Fruit fly (Drosophila melanogaster) whole organism, embryonic: Measurements from ENCODE around the gene numb.

Experiments used
- Asciz ChIP-seq: fragments of 200-800 bp; sonication (Bioruptor generic); optimal IDR thresholded peaks from 2 replicates; lab custom pipeline; 2017; ENCODE audit warnings: missing biosample characterization, mild to moderate bottlenecking, missing genetic modification characterization, missing genetic modification reagents
- BEAF-32 ChIP-seq: fragments of 200-800 bp; sonication (Bioruptor generic); optimal IDR thresholded peaks from 3 replicates; lab custom pipeline; 2017; ENCODE audit warnings: missing biosample characterization, missing genetic modification characterization, mild to moderate bottlenecking, moderate library complexity, missing genetic modification reagents
- Bdp1 ChIP-seq: fragments of 200-800 bp; sonication (Bioruptor generic); optimal IDR thresholded peaks from 3 replicates; lab custom pipeline; 2016; ENCODE audit warnings: missing biosample characterization, missing genetic modification characterization
- CG10274 ChIP-seq: fragments of 200-800 bp; sonication (Bioruptor generic); optimal IDR thresholded peaks from 3 replicates; lab custom pipeline; 2017; ENCODE audit warnings: missing biosample characterization, mild to moderate bottlenecking, missing genetic modification characterization
- CG11093 ChIP-seq: fragments of 200-800 bp; sonication (Bioruptor generic); IDR thresholded peaks from 3 replicates; pipeline ENCODE4 v1.3.6; 2022; ENCODE audit warnings: missing biosample characterization, missing genetic modification characterization
- CG11504 ChIP-seq: fragments of 200-800 bp; sonication (Bioruptor generic); optimal IDR thresholded peaks from 3 replicates; lab custom pipeline; 2019; ENCODE audit warnings: missing biosample characterization, mild to moderate bottlenecking, missing genetic modification characterization, moderate library complexity
- CG11695 ChIP-seq: fragments of 200-800 bp; sonication (Bioruptor generic); IDR thresholded peaks from 3 replicates; pipeline ENCODE4 v1.3.6; 2022; ENCODE audit warnings: missing biosample characterization, missing genetic modification characterization
- CG12071 ChIP-seq: fragments of 200-800 bp; sonication (Bioruptor generic); optimal IDR thresholded peaks from 3 replicates; lab custom pipeline; 2018; ENCODE audit warnings: missing biosample characterization, mild to moderate bottlenecking, missing genetic modification characterization
- CG14441 ChIP-seq: fragments of 200-800 bp; sonication (Bioruptor generic); IDR thresholded peaks from 2 replicates; pipeline ENCODE4 v1.3.6; 2022; ENCODE audit warnings: missing biosample characterization, missing genetic modification characterization
- CG14965 ChIP-seq: fragments of 200-800 bp; sonication (Bioruptor generic); optimal IDR thresholded peaks from 2 replicates; lab custom pipeline; 2016; ENCODE audit warnings: missing biosample characterization, missing genetic modification characterization, borderline replicate concordance
- CG17568 ChIP-seq: fragments of 200-800 bp; sonication (Bioruptor generic); optimal IDR thresholded peaks from 2 replicates; lab custom pipeline; 2018; ENCODE audit warnings: missing biosample characterization, mild to moderate bottlenecking, missing genetic modification characterization, moderate library complexity
- CG17802 ChIP-seq: fragments of 200-800 bp; sonication (Bioruptor generic); optimal IDR thresholded peaks from 2 replicates; lab custom pipeline; 2018; ENCODE audit warnings: missing biosample characterization, mild to moderate bottlenecking, missing genetic modification characterization, moderate library complexity
- CG17912 ChIP-seq: fragments of 200-800 bp; sonication (Bioruptor generic); optimal IDR thresholded peaks from 2 replicates; lab custom pipeline; 2018; ENCODE audit warnings: missing biosample characterization, mild to moderate bottlenecking, missing genetic modification characterization
- CG3281 ChIP-seq: fragments of 200-800 bp; sonication (Bioruptor generic); optimal IDR thresholded peaks from 3 replicates; lab custom pipeline; 2017; ENCODE audit warnings: missing biosample characterization, mild to moderate bottlenecking, missing genetic modification characterization
- CG4617 ChIP-seq: fragments of 200-800 bp; sonication (Bioruptor generic); optimal IDR thresholded peaks from 3 replicates; lab custom pipeline; 2016; ENCODE audit warnings: missing biosample characterization, missing genetic modification characterization, borderline replicate concordance
- CG7928 ChIP-seq: fragments of 200-800 bp; sonication (Bioruptor generic); optimal IDR thresholded peaks from 2 replicates; lab custom pipeline; 2017; ENCODE audit warnings: missing biosample characterization, mild to moderate bottlenecking, missing genetic modification characterization
- CG7987 ChIP-seq: fragments of 200-800 bp; sonication (Bioruptor generic); optimal IDR thresholded peaks from 2 replicates; lab custom pipeline; 2018; ENCODE audit warnings: missing biosample characterization, mild to moderate bottlenecking, missing genetic modification characterization, moderate library complexity
- CG8290 ChIP-seq, 3 experiments: fragments of 200-800 bp; sonication (Bioruptor generic); optimal IDR thresholded peaks; 2 replicates each; lab custom pipeline; 2016 to 2019; ENCODE audit warnings: missing biosample characterization in 3 of 3, missing genetic modification characterization in 3 of 3, mild to moderate bottlenecking in 2 of 3, moderate library complexity in 1 of 3
- CG8924 ChIP-seq: fragments of 200-800 bp; optimal IDR thresholded peaks from 3 replicates; lab custom pipeline; 2019; ENCODE audit warnings: missing biosample characterization, mild to moderate bottlenecking, missing genetic modification characterization, moderate library complexity
- CG9817 ChIP-seq: fragments of 200-800 bp; sonication (Bioruptor generic); optimal IDR thresholded peaks from 2 replicates; lab custom pipeline; 2018; ENCODE audit warnings: missing biosample characterization, mild to moderate bottlenecking, missing genetic modification characterization, moderate library complexity
- D19B ChIP-seq: fragments of 200-800 bp; sonication (Bioruptor generic); optimal IDR thresholded peaks from 2 replicates; lab custom pipeline; 2017; ENCODE audit warnings: missing biosample characterization, mild to moderate bottlenecking, missing genetic modification characterization
- Dfd ChIP-seq, 2 experiments: fragments of >200 bp; optimal IDR thresholded peaks; 2 replicates each; lab custom pipeline; 2017; ENCODE audit warnings: missing biosample characterization in 2 of 2, missing genetic modification characterization in 2 of 2
- Doc2 ChIP-seq: fragments of 200-800 bp; sonication (Bioruptor generic); IDR thresholded peaks from 2 replicates; pipeline ENCODE4 v1.3.6; 2022; ENCODE audit warnings: missing biosample characterization, missing genetic modification characterization
- ERR ChIP-seq: fragments of 200-800 bp; sonication (Bioruptor generic); optimal IDR thresholded peaks from 2 replicates; lab custom pipeline; 2016; ENCODE audit warnings: missing biosample characterization, missing genetic modification characterization
- Eip74EF ChIP-seq, 2 experiments: fragments of 200-800 bp in 1 of 2; fragments of >200 bp in 1 of 2; sonication (Bioruptor generic) in 1 of 2; optimal IDR thresholded peaks; 2 replicates each; lab custom pipeline; 2017 to 2019; ENCODE audit warnings: missing biosample characterization in 2 of 2, missing genetic modification characterization in 2 of 2, mild to moderate bottlenecking in 1 of 2, moderate library complexity in 1 of 2
- Elba2 ChIP-seq: fragments of 200-800 bp; sonication (Bioruptor generic); optimal IDR thresholded peaks from 3 replicates; lab custom pipeline; 2016; ENCODE audit warnings: missing biosample characterization, missing genetic modification characterization
- Hand ChIP-seq: fragments of 200-800 bp; sonication (Bioruptor generic); optimal IDR thresholded peaks from 2 replicates; lab custom pipeline; 2017; ENCODE audit warnings: mild to moderate bottlenecking, missing biosample characterization, missing genetic modification reagents, missing genetic modification characterization
- HmgZ ChIP-seq: fragments of 200-800 bp; sonication (Bioruptor generic); optimal IDR thresholded peaks from 2 replicates; lab custom pipeline; 2018; ENCODE audit warnings: missing biosample characterization, mild to moderate bottlenecking, missing genetic modification characterization
- Med ChIP-seq: fragments of 200-800 bp; sonication (Bioruptor generic); peaks from one replicate; lab custom pipeline; 2016; ENCODE audit warnings: missing biosample characterization, missing genetic modification characterization, mild to moderate bottlenecking, inconsistent platforms, moderate library complexity
- Neu2 ChIP-seq: fragments of 200-800 bp; sonication (Bioruptor generic); optimal IDR thresholded peaks from 3 replicates; lab custom pipeline; 2016; ENCODE audit warnings: missing biosample characterization, missing genetic modification characterization, borderline replicate concordance
- Sin3A ChIP-seq: fragments of >200 bp; optimal IDR thresholded peaks from 2 replicates; lab custom pipeline; 2018
- TFAM ChIP-seq: fragments of 200-800 bp; sonication (Bioruptor generic); optimal IDR thresholded peaks from 2 replicates; lab custom pipeline; 2017; ENCODE audit warnings: missing biosample characterization, missing genetic modification characterization, inconsistent platforms
- btn ChIP-seq: fragments of 200-800 bp; sonication (Bioruptor generic); optimal IDR thresholded peaks from 2 replicates; lab custom pipeline; 2016; ENCODE audit warnings: missing biosample characterization, missing genetic modification characterization
- dysf ChIP-seq: fragments of 200-800 bp; sonication (Bioruptor generic); IDR thresholded peaks from 3 replicates; pipeline ENCODE4 v1.3.6; 2022; ENCODE audit warnings: missing biosample characterization, missing genetic modification characterization
- fru ChIP-seq: fragments of >200 bp; optimal IDR thresholded peaks from 2 replicates; lab custom pipeline; 2017
- ftz-f1 ChIP-seq: fragments of 200-800 bp; sonication (Bioruptor generic); optimal IDR thresholded peaks from 2 replicates; lab custom pipeline; 2016; ENCODE audit warnings: missing biosample characterization, missing genetic modification characterization
- grn ChIP-seq: fragments of 200-800 bp; sonication (Bioruptor generic); optimal IDR thresholded peaks from 3 replicates; lab custom pipeline; 2017; ENCODE audit warnings: missing biosample characterization, missing genetic modification characterization
- her ChIP-seq: fragments of 200-800 bp; sonication (Bioruptor generic); optimal IDR thresholded peaks from 2 replicates; lab custom pipeline; 2016; ENCODE audit warnings: missing biosample characterization, missing genetic modification characterization
- hth ChIP-seq: fragments of >200 bp; optimal IDR thresholded peaks from 2 replicates; lab custom pipeline; 2017; ENCODE audit warnings: inconsistent platforms
- kah ChIP-seq: fragments of 200-800 bp; sonication (Bioruptor generic); optimal IDR thresholded peaks from 2 replicates; lab custom pipeline; 2018; ENCODE audit warnings: missing biosample characterization, mild to moderate bottlenecking, missing genetic modification characterization
- sens ChIP-seq: fragments of 200-800 bp; sonication (Bioruptor generic); peaks from one replicate; lab custom pipeline; 2016; ENCODE audit warnings: missing biosample characterization, missing genetic modification characterization
- sima ChIP-seq: fragments of 200-800 bp; sonication (Bioruptor generic); optimal IDR thresholded peaks from 2 replicates; lab custom pipeline; 2016; ENCODE audit warnings: missing biosample characterization, missing genetic modification characterization
- slbo ChIP-seq: fragments of 200-800 bp; sonication (Bioruptor generic); IDR thresholded peaks from 2 replicates; pipeline ENCODE4 v1.3.6; 2022; ENCODE audit warnings: missing biosample characterization, missing genetic modification characterization
- slp2 ChIP-seq: fragments of 200-800 bp; sonication (Bioruptor generic); optimal IDR thresholded peaks from 2 replicates; lab custom pipeline; 2016; ENCODE audit warnings: missing biosample characterization, missing genetic modification characterization
- trh ChIP-seq: fragments of 200-800 bp; sonication (Bioruptor generic); optimal IDR thresholded peaks from 2 replicates; lab custom pipeline; 2016; ENCODE audit warnings: missing biosample characterization, missing genetic modification characterization
- ttk ChIP-seq: fragments of 200-800 bp; sonication (Bioruptor generic); IDR thresholded peaks from 2 replicates; pipeline ENCODE4 v2.1.2; 2022; ENCODE audit warnings: missing biosample characterization, missing genetic modification characterization
- twi ChIP-seq: fragments of 200-800 bp; optimal IDR thresholded peaks from 2 replicates; lab custom pipeline; 2019; ENCODE audit warnings: missing biosample characterization, mild to moderate bottlenecking, missing genetic modification characterization, moderate library complexity
- usp ChIP-seq: fragments of >200 bp; optimal IDR thresholded peaks from 2 replicates; lab custom pipeline; 2017; ENCODE audit warnings: missing biosample characterization, missing genetic modification characterization
- vvl ChIP-seq: fragments of 200-800 bp; sonication (Bioruptor generic); IDR thresholded peaks from 2 replicates; pipeline ENCODE4 v1.3.6; 2022; ENCODE audit warnings: missing biosample characterization, missing genetic modification characterization
- wek ChIP-seq: fragments of 200-800 bp; sonication (Bioruptor generic); optimal IDR thresholded peaks from 3 replicates; lab custom pipeline; 2018; ENCODE audit warnings: missing biosample characterization, mild to moderate bottlenecking, missing genetic modification characterization, moderate library complexity

Gene numb

DNA sequence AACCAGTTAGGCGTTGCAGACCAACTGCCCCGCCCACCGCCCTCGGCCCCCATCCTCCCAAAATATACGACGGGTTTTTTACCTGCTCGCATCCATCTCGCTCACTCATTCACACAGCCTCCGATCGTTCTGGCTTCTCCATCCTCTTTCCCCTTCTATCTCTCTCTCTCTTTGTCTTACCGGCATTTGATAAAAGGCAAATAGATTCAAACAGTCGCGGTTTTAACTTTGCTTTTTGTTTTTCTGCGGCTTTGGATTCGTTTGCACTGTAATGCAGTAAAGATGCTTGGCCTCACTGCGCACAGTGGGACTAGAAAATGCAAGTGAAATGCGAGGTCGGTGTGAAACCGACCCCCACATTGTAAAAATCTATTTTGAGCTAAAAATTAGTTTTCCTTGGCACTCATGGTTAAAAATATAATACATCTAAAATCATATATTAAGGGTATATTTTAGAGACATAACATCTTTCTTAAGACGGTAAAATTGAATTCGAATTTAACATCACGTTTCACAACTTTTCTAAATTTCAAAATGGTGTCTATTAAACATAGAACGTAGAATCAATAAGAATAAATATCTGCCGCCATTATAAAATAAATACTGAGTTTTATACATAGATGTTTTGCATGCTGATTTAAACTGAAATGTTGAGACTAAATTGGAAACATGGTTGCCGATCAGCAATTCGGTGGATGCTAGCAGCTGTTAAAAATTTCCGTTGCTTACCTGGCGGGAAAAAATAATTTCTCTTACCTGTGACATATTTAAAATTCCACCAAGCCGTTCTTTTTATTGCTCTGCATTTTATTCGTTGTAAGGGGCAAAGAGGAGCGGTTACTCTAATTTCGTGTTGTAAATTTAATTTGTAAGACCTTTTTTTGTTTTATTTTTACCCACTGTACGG is 59.4 kb downstream of the numb start (continued):
- no peak for TF ChIP-seq Elba2 (GFP tag; lab: Kevin White, UChicago)
- TF ChIP-seq CG8290 (GFP tag; optimal IDR thresholded peaks at IDR 0.05; lab: Kevin White, UChicago), result no peak
- TF ChIP-seq CG8290 (tag; optimal IDR thresholded peaks at IDR 0.05; lab: Kevin White, UChicago), result no peak
- no peak for TF ChIP-seq Dfd (GFP tag; optimal IDR thresholded peaks at IDR 0.05; lab: Kevin White, UChicago)
- TF ChIP-seq CG17802 (tag; lab: Kevin White, UChicago), result no peak
- no peak for TF ChIP-seq dysf
- no peak for TF ChIP-seq CG3281 (GFP tag; lab: Kevin White, UChicago)
- no peak for TF ChIP-seq CG17912 (GFP tag; lab: Kevin White, UChicago)
- TF ChIP-seq CG7928, result no peak
- TF ChIP-seq CG4617 (GFP tag; lab: Kevin White, UChicago), result no peak
- TF ChIP-seq Neu2 (GFP tag; lab: Kevin White, UChicago), result no peak
- no peak for TF ChIP-seq CG14965 (GFP tag; lab: Kevin White, UChicago)
- TF ChIP-seq fru (lab: Kevin White, UChicago), result no peak
- TF ChIP-seq vvl, result no peak; the same call in 1 of the 2 replicates
- no peak for TF ChIP-seq BEAF-32
- no peak for TF ChIP-seq ERR
- TF ChIP-seq btn (GFP tag; lab: Kevin White, UChicago), result no peak
- no peak for TF ChIP-seq slp2 (GFP tag; lab: Kevin White, UChicago)
- no peak for TF ChIP-seq CG11093 (GFP tag; lab: Robert Waterston, UW)
- TF ChIP-seq CG12071 (GFP tag; lab: Kevin White, UChicago), result no peak
- TF ChIP-seq D19B (GFP tag; lab: Kevin White, UChicago), result no peak
- no peak for TF ChIP-seq ftz-f1 (GFP tag; lab: Kevin White, UChicago)
- no peak for TF ChIP-seq her (GFP tag; lab: Kevin White, UChicago)
- peak; percentile 73 for TF ChIP-seq sens (GFP tag; lab: Kevin White, UChicago)
- TF ChIP-seq twi (tag; lab: Kevin White, UChicago), result no peak
- no peak for TF ChIP-seq CG11504 (tag; lab: Kevin White, UChicago)
- no peak for TF ChIP-seq HmgZ (tag; lab: Kevin White, UChicago)
- no peak for TF ChIP-seq hth
- no peak for TF ChIP-seq Bdp1
- peak; percentile 85 for TF ChIP-seq Med (GFP tag; lab: Kevin White, UChicago)
- TF ChIP-seq CG14441, result peak; percentile 44; the same call in 1 of the 2 replicates
- TF ChIP-seq kah (GFP tag; lab: Kevin White, UChicago), result no peak
- no peak for TF ChIP-seq grn
- TF ChIP-seq Hand (GFP tag; lab: Kevin White, UChicago), result no peak
- peak; percentile 28 for TF ChIP-seq Asciz (GFP tag; lab: Kevin White, UChicago)
- no peak for TF ChIP-seq TFAM (GFP tag; lab: Kevin White, UChicago)
- TF ChIP-seq CG7987, result no peak
- no peak for TF ChIP-seq CG8924 (tag; lab: Kevin White, UChicago)
- no peak for TF ChIP-seq CG17568
- TF ChIP-seq sima, result no peak
- no peak for TF ChIP-seq Doc2 (GFP tag; lab: Robert Waterston, UW)
- no peak for TF ChIP-seq Eip74EF (GFP tag; optimal IDR thresholded peaks at IDR 0.05; lab: Kevin White, UChicago)
- no peak for TF ChIP-seq ttk (GFP tag; lab: Robert Waterston, UW)
- TF ChIP-seq slbo (GFP tag; lab: Robert Waterston, UW), result 0 out of 2 replicates have a peak, but pooled peaks have one; percentile 11
- TF ChIP-seq wek (GFP tag; lab: Kevin White, UChicago), result no peak
- no peak for TF ChIP-seq trh
- no peak for TF ChIP-seq CG10274
- TF ChIP-seq Sin3A (lab: Kevin White, UChicago), result no peak
- TF ChIP-seq CG9817 (tag; lab: Kevin White, UChicago), result no peak
- TF ChIP-seq CG11695 (GFP tag; lab: Robert Waterston, UW), result 0 out of 3 replicates have a peak, but pooled peaks have one; percentile 21
- no peak for TF ChIP-seq usp (GFP tag; lab: Kevin White, UChicago)
